Worm (Caenorhabditis elegans) whole organism, mixed stage, embryonic: ENCODE results near the gene F09B12.5.

Source experiments
- blmp-1 ChIP-seq: fragments of 150-350 bp; optimal IDR thresholded peaks from 2 replicates; lab custom pipeline; 2014; ENCODE audit warnings: missing biosample characterization, missing genetic modification characterization
- ceh-39 ChIP-seq: fragments of 150-350 bp; optimal IDR thresholded peaks from 2 replicates; lab custom pipeline; 2014; ENCODE audit warnings: missing biosample characterization, missing genetic modification characterization
- ceh-43 ChIP-seq: fragments of 200-800 bp; sonication (Bioruptor generic); optimal IDR thresholded peaks from 2 replicates; lab custom pipeline; 2018; ENCODE audit warnings: mild to moderate bottlenecking, missing genetic modification characterization, moderate library complexity, missing compliant biosample characterization
- drap-1 ChIP-seq: fragments of 200-800 bp; sonication (Bioruptor generic); optimal IDR thresholded peaks from 3 replicates; lab custom pipeline; 2018; ENCODE audit warnings: mild to moderate bottlenecking, missing genetic modification characterization, missing compliant biosample characterization
- elt-3 ChIP-seq: fragments of 150-350 bp; optimal IDR thresholded peaks from 2 replicates; lab custom pipeline; 2014; ENCODE audit warnings: missing biosample characterization, missing genetic modification characterization
- lin-13 ChIP-seq: fragments of 150-350 bp; optimal IDR thresholded peaks from 2 replicates; lab custom pipeline; 2014; ENCODE audit warnings: missing biosample characterization, missing genetic modification characterization
- lsy-2 ChIP-seq: fragments of 150-350 bp; optimal IDR thresholded peaks from 2 replicates; lab custom pipeline; 2014; ENCODE audit warnings: missing biosample characterization, missing genetic modification characterization
- nhr-2 ChIP-seq: fragments of 150-350 bp; optimal IDR thresholded peaks from 2 replicates; lab custom pipeline; 2014; ENCODE audit warnings: missing biosample characterization, missing genetic modification characterization
- nhr-237 ChIP-seq: fragments of 150-350 bp; optimal IDR thresholded peaks from 2 replicates; lab custom pipeline; 2014; ENCODE audit warnings: missing biosample characterization, missing genetic modification characterization
- nhr-28 ChIP-seq: fragments of 150-350 bp; optimal IDR thresholded peaks from 2 replicates; lab custom pipeline; 2014; ENCODE audit warnings: missing biosample characterization, missing genetic modification characterization
- tbx-8 ChIP-seq: fragments of 200-800 bp; sonication (Bioruptor generic); optimal IDR thresholded peaks from 2 replicates; lab custom pipeline; 2018; ENCODE audit warnings: mild to moderate bottlenecking, missing genetic modification characterization, moderate library complexity, missing compliant biosample characterization
- unc-39 ChIP-seq: fragments of 150-350 bp; optimal IDR thresholded peaks from 2 replicates; lab custom pipeline; 2014; ENCODE audit warnings: missing biosample characterization, missing genetic modification characterization
- unc-62 ChIP-seq: fragments of 150-350 bp; optimal IDR thresholded peaks from 2 replicates; lab custom pipeline; 2014; ENCODE audit warnings: missing biosample characterization, missing genetic modification reagents, missing genetic modification characterization

DNA sequence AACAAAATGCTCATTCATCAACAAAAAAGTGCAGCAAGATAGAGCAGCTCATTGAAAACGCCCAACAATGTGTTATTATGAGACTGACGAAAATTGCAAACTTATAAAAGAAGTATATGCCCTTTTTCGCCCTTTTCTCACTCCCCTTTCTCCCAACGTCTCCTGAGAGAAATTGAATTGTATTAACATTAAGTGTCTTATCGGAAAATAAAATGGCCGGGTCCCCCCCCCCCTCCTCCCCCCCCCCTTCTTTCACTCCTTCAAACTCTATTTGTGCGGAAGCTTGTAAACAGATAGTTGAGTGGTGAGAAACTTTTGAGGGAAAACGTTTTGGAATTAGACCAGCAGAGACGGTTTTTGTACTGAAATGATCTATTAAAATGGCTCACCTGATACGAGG lies 42.2 kb downstream of the F09B12.5 start:
- no peak for TF ChIP-seq lin-13 (tag; lab: Kevin White, UChicago)
- no peak for TF ChIP-seq unc-62 (GFP tag; lab: Kevin White, UChicago)
- TF ChIP-seq nhr-2: no peak
- no peak for TF ChIP-seq elt-3 (tag; lab: Kevin White, UChicago)
- TF ChIP-seq blmp-1 (tag; lab: Kevin White, UChicago): no peak
- TF ChIP-seq lsy-2: no peak
- TF ChIP-seq ceh-39 (tag; lab: Kevin White, UChicago): no peak
- no peak for TF ChIP-seq drap-1 (GFP tag; lab: Kevin White, UChicago)
- TF ChIP-seq ceh-43 (GFP tag; lab: Kevin White, UChicago): no peak
- TF ChIP-seq unc-39 (tag; lab: Kevin White, UChicago): no peak
- no peak for TF ChIP-seq nhr-237 (tag; lab: Kevin White, UChicago)
- TF ChIP-seq tbx-8: no peak
- no peak for TF ChIP-seq nhr-28 (tag; lab: Kevin White, UChicago)
